Fruit fly (Drosophila melanogaster) whole organism, embryonic: Measurements from ENCODE around the gene CG3337.
A peak's percentile ranks its signal among the peaks of the same experiment; 100 is the strongest.

ENCODE experiments used
- Aef1 ChIP-seq: fragments of 200-800 bp; sonication (Bioruptor generic); IDR thresholded peaks from 3 replicates; pipeline ENCODE4 v1.3.6; 2022; ENCODE audit warnings: missing biosample characterization, missing genetic modification characterization
- Atf6 ChIP-seq: fragments of 200-800 bp; sonication (Bioruptor generic); IDR thresholded peaks from 2 replicates; pipeline ENCODE4 v1.3.6; 2022; ENCODE audit warnings: missing biosample characterization, missing genetic modification characterization
- B-H1 ChIP-seq: fragments of 200-800 bp; sonication (Bioruptor generic); IDR thresholded peaks from 3 replicates; pipeline ENCODE4 v1.3.6; 2022; ENCODE audit warnings: missing biosample characterization, missing genetic modification characterization
- CG12071 ChIP-seq: fragments of 200-800 bp; sonication (Bioruptor generic); optimal IDR thresholded peaks from 3 replicates; lab custom pipeline; 2018; ENCODE audit warnings: missing biosample characterization, mild to moderate bottlenecking, missing genetic modification characterization
- CG14710 ChIP-seq: fragments of 200-800 bp; sonication (Bioruptor generic); optimal IDR thresholded peaks from 3 replicates; lab custom pipeline; 2019; ENCODE audit warnings: missing biosample characterization, mild to moderate bottlenecking, missing genetic modification characterization, moderate library complexity
- CG14860 ChIP-seq: fragments of 200-800 bp; sonication (Bioruptor generic); IDR thresholded peaks from 3 replicates; pipeline ENCODE4 v1.3.6; 2022; ENCODE audit warnings: missing biosample characterization, missing genetic modification characterization; ENCODE audit not compliant: partially characterized antibody
- CG15073 ChIP-seq: fragments of 200-800 bp; sonication (Bioruptor generic); optimal IDR thresholded peaks from 2 replicates; lab custom pipeline; 2016; ENCODE audit warnings: missing biosample characterization, missing genetic modification characterization
- CG1529 ChIP-seq: fragments of 200-800 bp; sonication (Bioruptor generic); optimal IDR thresholded peaks from 3 replicates; lab custom pipeline; 2018; ENCODE audit warnings: missing biosample characterization, missing genetic modification characterization
- CG15479 ChIP-seq: fragments of 200-800 bp; sonication (Bioruptor generic); optimal IDR thresholded peaks from 3 replicates; lab custom pipeline; 2019; ENCODE audit warnings: missing biosample characterization, mild to moderate bottlenecking, missing genetic modification characterization, moderate library complexity
- CG15696 ChIP-seq: fragments of 200-800 bp; sonication (Bioruptor generic); optimal IDR thresholded peaks from 2 replicates; lab custom pipeline; 2019; ENCODE audit warnings: missing biosample characterization, mild to moderate bottlenecking, missing genetic modification characterization, moderate library complexity
- CG17186 ChIP-seq: fragments of 200-800 bp; sonication (Bioruptor generic); optimal IDR thresholded peaks from 3 replicates; lab custom pipeline; 2017; ENCODE audit warnings: missing biosample characterization, missing genetic modification reagents, missing genetic modification characterization
- CG17361 ChIP-seq: fragments of 200-800 bp; sonication (Bioruptor generic); IDR thresholded peaks from 3 replicates; pipeline ENCODE4 v1.3.6; 2022; ENCODE audit warnings: missing biosample characterization, missing genetic modification characterization
- CG17612 ChIP-seq: fragments of 200-800 bp; sonication (Bioruptor generic); IDR thresholded peaks from 2 replicates; pipeline ENCODE4 v1.3.6; 2022; ENCODE audit warnings: missing biosample characterization, missing genetic modification characterization
- CG17802 ChIP-seq: fragments of 200-800 bp; sonication (Bioruptor generic); optimal IDR thresholded peaks from 2 replicates; lab custom pipeline; 2018; ENCODE audit warnings: missing biosample characterization, mild to moderate bottlenecking, missing genetic modification characterization, moderate library complexity
- CG17912 ChIP-seq: fragments of 200-800 bp; sonication (Bioruptor generic); optimal IDR thresholded peaks from 2 replicates; lab custom pipeline; 2018; ENCODE audit warnings: missing biosample characterization, mild to moderate bottlenecking, missing genetic modification characterization
- CG2199 ChIP-seq: fragments of 200-800 bp; sonication (Bioruptor generic); IDR thresholded peaks from 3 replicates; pipeline ENCODE4 v1.3.6; 2022; ENCODE audit warnings: missing biosample characterization, missing genetic modification characterization
- CG2678 ChIP-seq: fragments of 200-800 bp; sonication (Bioruptor generic); optimal IDR thresholded peaks from 3 replicates; lab custom pipeline; 2019; ENCODE audit warnings: missing biosample characterization, mild to moderate bottlenecking, missing genetic modification characterization, moderate library complexity
- CG30020 ChIP-seq: fragments of 200-800 bp; optimal IDR thresholded peaks from 2 replicates; lab custom pipeline; 2019; ENCODE audit warnings: missing biosample characterization, mild to moderate bottlenecking, missing genetic modification characterization, moderate library complexity
- CG31388 ChIP-seq: fragments of 200-800 bp; sonication (Bioruptor generic); optimal IDR thresholded peaks from 2 replicates; lab custom pipeline; 2016; ENCODE audit warnings: missing biosample characterization, missing genetic modification characterization
- CG32772 ChIP-seq: fragments of 200-800 bp; sonication (Bioruptor generic); IDR thresholded peaks from 2 replicates; pipeline ENCODE4 v1.3.6; 2022; ENCODE audit warnings: missing biosample characterization, missing genetic modification characterization
- CG3407 ChIP-seq: fragments of 200-800 bp; sonication (Bioruptor generic); optimal IDR thresholded peaks from 2 replicates; lab custom pipeline; 2018; ENCODE audit warnings: missing biosample characterization, mild to moderate bottlenecking, missing genetic modification characterization
- CG34376 ChIP-seq: fragments of 200-800 bp; sonication (Bioruptor generic); optimal IDR thresholded peaks from 2 replicates; lab custom pipeline; 2018; ENCODE audit warnings: missing biosample characterization, mild to moderate bottlenecking, missing genetic modification characterization
- CG3838 ChIP-seq: fragments of 200-800 bp; sonication (Bioruptor generic); optimal IDR thresholded peaks from 3 replicates; lab custom pipeline; 2016; ENCODE audit warnings: missing biosample characterization, missing genetic modification characterization
- CG4404 ChIP-seq: fragments of 200-800 bp; sonication (Bioruptor generic); IDR thresholded peaks from 2 replicates; pipeline ENCODE4 v1.3.6; 2022; ENCODE audit warnings: missing biosample characterization, missing genetic modification characterization
- CG6175 ChIP-seq: fragments of 200-800 bp; sonication (Bioruptor generic); IDR thresholded peaks from 3 replicates; pipeline ENCODE4 v1.3.6; 2022; ENCODE audit warnings: missing biosample characterization, missing genetic modification characterization
- CG7745 ChIP-seq: fragments of 200-800 bp; sonication (Bioruptor generic); optimal IDR thresholded peaks from 2 replicates; lab custom pipeline; 2018; ENCODE audit warnings: missing biosample characterization, mild to moderate bottlenecking, missing genetic modification characterization, moderate library complexity
- CG7928 ChIP-seq: fragments of 200-800 bp; sonication (Bioruptor generic); optimal IDR thresholded peaks from 2 replicates; lab custom pipeline; 2017; ENCODE audit warnings: missing biosample characterization, mild to moderate bottlenecking, missing genetic modification characterization
- CG9215 ChIP-seq: fragments of 200-800 bp; sonication (Bioruptor generic); IDR thresholded peaks from 2 replicates; pipeline ENCODE4 v1.3.6; 2022; ENCODE audit warnings: missing biosample characterization, missing genetic modification characterization
- CG9437 ChIP-seq: fragments of 200-800 bp; sonication (Bioruptor generic); optimal IDR thresholded peaks from 2 replicates; lab custom pipeline; 2018; ENCODE audit warnings: missing biosample characterization, mild to moderate bottlenecking, missing genetic modification characterization
- CTCF ChIP-seq: fragments of 200-800 bp; sonication (Bioruptor generic); optimal IDR thresholded peaks from 2 replicates; lab custom pipeline; 2017; ENCODE audit warnings: missing biosample characterization, mild to moderate bottlenecking, missing genetic modification characterization, moderate library complexity
- Chrac-16 ChIP-seq: fragments of 200-800 bp; sonication (Bioruptor generic); optimal IDR thresholded peaks from 3 replicates; lab custom pipeline; 2016; ENCODE audit warnings: missing biosample characterization, missing genetic modification characterization
- CoRest ChIP-seq: fragments of 200-800 bp; sonication (Bioruptor generic); optimal IDR thresholded peaks from 3 replicates; lab custom pipeline; 2018; ENCODE audit warnings: missing biosample characterization, mild to moderate bottlenecking, missing genetic modification characterization, moderate library complexity
- Dad ChIP-seq: fragments of 200-800 bp; sonication (Bioruptor generic); optimal IDR thresholded peaks from 3 replicates; lab custom pipeline; 2016; ENCODE audit warnings: missing biosample characterization, missing genetic modification characterization
- Doc2 ChIP-seq: fragments of 200-800 bp; sonication (Bioruptor generic); IDR thresholded peaks from 2 replicates; pipeline ENCODE4 v1.3.6; 2022; ENCODE audit warnings: missing biosample characterization, missing genetic modification characterization
- Fer2 ChIP-seq: fragments of 200-800 bp; sonication (Bioruptor generic); optimal IDR thresholded peaks from 2 replicates; lab custom pipeline; 2018; ENCODE audit warnings: missing biosample characterization, mild to moderate bottlenecking, missing genetic modification characterization, moderate library complexity
- Hr39 ChIP-seq: fragments of >200 bp; optimal IDR thresholded peaks from 2 replicates; lab custom pipeline; 2017
- Lhr ChIP-seq: fragments of 200-800 bp; sonication (Bioruptor generic); optimal IDR thresholded peaks from 3 replicates; lab custom pipeline; 2017; ENCODE audit warnings: mild to moderate bottlenecking, missing biosample characterization, missing genetic modification reagents, missing genetic modification characterization
- Lpt ChIP-seq: fragments of >200 bp; optimal IDR thresholded peaks from 2 replicates; lab custom pipeline; 2018; ENCODE audit warnings: missing biosample characterization, missing genetic modification characterization
- Meics ChIP-seq: fragments of 200-800 bp; sonication (Bioruptor generic); optimal IDR thresholded peaks from 2 replicates; lab custom pipeline; 2017; ENCODE audit warnings: missing biosample characterization, mild to moderate bottlenecking, missing genetic modification characterization
- Neu2 ChIP-seq: fragments of 200-800 bp; sonication (Bioruptor generic); optimal IDR thresholded peaks from 3 replicates; lab custom pipeline; 2016; ENCODE audit warnings: missing biosample characterization, missing genetic modification characterization, borderline replicate concordance
- Sry-δ ChIP-seq: fragments of 200-800 bp; sonication (Bioruptor generic); optimal IDR thresholded peaks from 2 replicates; lab custom pipeline; 2016; ENCODE audit warnings: missing biosample characterization, missing genetic modification characterization
- Usf ChIP-seq: fragments of 200-800 bp; sonication (Bioruptor generic); optimal IDR thresholded peaks from 2 replicates; lab custom pipeline; 2017; ENCODE audit warnings: missing genotype, missing biosample characterization, missing genetic modification characterization
- dan ChIP-seq: fragments of 200-800 bp; sonication (Bioruptor generic); IDR thresholded peaks from 2 replicates; pipeline ENCODE4 v1.3.6; 2022; ENCODE audit warnings: missing biosample characterization, missing genetic modification characterization
- dimm ChIP-seq: fragments of 200-800 bp; sonication (Bioruptor generic); IDR thresholded peaks from 2 replicates; pipeline ENCODE4 v1.3.6; 2022; ENCODE audit warnings: missing biosample characterization, missing genetic modification characterization
- esg ChIP-seq: fragments of 200-800 bp; sonication (Bioruptor generic); conservative IDR thresholded peaks from 2 replicates; pipeline ENCODE4 v1.3.6; 2022; ENCODE audit warnings: missing biosample characterization, missing genetic modification characterization
- gcm ChIP-seq: fragments of 200-800 bp; sonication (Bioruptor generic); optimal IDR thresholded peaks from 2 replicates; lab custom pipeline; 2019; ENCODE audit warnings: missing biosample characterization, mild to moderate bottlenecking, missing genetic modification characterization, moderate library complexity
- kay ChIP-seq: fragments of 200-800 bp; sonication (Bioruptor generic); optimal IDR thresholded peaks from 2 replicates; lab custom pipeline; 2016; ENCODE audit warnings: missing biosample characterization, missing genetic modification characterization
- luna ChIP-seq: fragments of 200-800 bp; sonication (Bioruptor generic); optimal IDR thresholded peaks from 2 replicates; lab custom pipeline; 2016; ENCODE audit warnings: missing biosample characterization, missing genetic modification characterization
- org-1 ChIP-seq: fragments of 200-800 bp; sonication (Bioruptor generic); optimal IDR thresholded peaks from 2 replicates; lab custom pipeline; 2017; ENCODE audit warnings: missing biosample characterization, missing genetic modification characterization
- rib ChIP-seq: fragments of 200-800 bp; sonication (Bioruptor generic); IDR thresholded peaks from 2 replicates; pipeline ENCODE4 v1.3.6; 2022; ENCODE audit warnings: missing biosample characterization, missing genetic modification characterization
- usp ChIP-seq: fragments of >200 bp; optimal IDR thresholded peaks from 2 replicates; lab custom pipeline; 2017; ENCODE audit warnings: missing biosample characterization, missing genetic modification characterization
- zfh2 ChIP-seq: fragments of 200-800 bp; sonication (Bioruptor generic); optimal IDR thresholded peaks from 2 replicates; lab custom pipeline; 2016; ENCODE audit warnings: missing biosample characterization, missing genetic modification characterization

Gene CG3337

DNA sequence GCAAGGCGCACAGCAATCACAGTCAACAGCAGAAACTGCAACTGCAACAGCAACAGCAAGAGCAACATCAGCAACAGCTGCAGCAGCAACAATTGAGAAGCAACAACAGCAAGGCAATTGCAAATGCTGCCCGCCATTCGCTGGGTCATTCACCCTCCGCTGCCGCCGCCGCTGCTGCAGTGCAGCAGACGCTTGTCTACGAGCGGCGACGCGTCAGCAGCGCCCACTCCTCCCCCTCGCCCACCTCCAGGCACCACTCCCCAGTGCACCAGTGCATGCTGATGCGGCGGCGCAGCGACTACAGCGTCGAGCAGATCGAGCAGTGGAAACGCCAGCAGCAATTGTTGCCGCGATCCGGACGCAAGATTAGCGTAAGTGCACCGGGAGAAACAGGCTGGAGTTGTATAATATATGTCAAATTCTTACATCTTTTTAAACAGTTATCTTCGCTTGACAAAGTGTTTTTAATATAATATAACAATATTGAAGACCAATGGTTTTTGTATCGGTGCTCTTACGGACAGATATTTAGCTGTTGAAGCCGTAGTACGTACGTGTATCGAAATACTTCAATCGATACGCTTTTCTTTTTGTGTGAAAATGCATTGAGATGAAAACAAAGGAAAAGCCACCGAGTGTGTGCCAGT lies 17.6 kb downstream of the CG3337 start (continued):
- TF ChIP-seq Aef1 (GFP tag; lab: Robert Waterston, UW) (peak; percentile 19; the same call in 1 of the 3 replicates), CoRest (tag; lab: Kevin White, UChicago) (no peak), CG17802 (tag; lab: Kevin White, UChicago) (peak; percentile 30), dimm (GFP tag; lab: Robert Waterston, UW) (no peak), CG15073 (GFP tag; lab: Kevin White, UChicago) (no peak), dan (no peak), Fer2 (tag; lab: Kevin White, UChicago) (no peak), CG9215 (GFP tag; lab: Robert Waterston, UW) (no peak), CTCF (GFP tag; lab: Kevin White, UChicago) (peak; percentile 14), Neu2 (no peak), CG14860 (GFP tag; lab: Robert Waterston, UW) (no peak), Lhr (no peak), CG2199 (GFP tag; lab: Robert Waterston, UW) (no peak), rib (no peak), CG17186 (GFP tag; lab: Kevin White, UChicago) (no peak), CG17912 (GFP tag; lab: Kevin White, UChicago) (no peak), CG9437 (GFP tag; lab: Kevin White, UChicago) (peak; percentile 51), Doc2 (no peak), CG3838 (GFP tag; lab: Kevin White, UChicago) (no peak), CG1529 (GFP tag; lab: Kevin White, UChicago) (peak; percentile 32), Meics (no peak), gcm (GFP tag; lab: Kevin White, UChicago) (no peak), CG14710 (tag; lab: Kevin White, UChicago) (peak; percentile 45), CG7928 (no peak), esg (GFP tag; lab: Robert Waterston, UW) (no peak; the same call in 1 of the 2 replicates), Atf6 (GFP tag; lab: Robert Waterston, UW) (no peak), CG4404 (GFP tag; lab: Robert Waterston, UW) (no peak), Hr39 (lab: Kevin White, UChicago) (no peak), CG31388 (GFP tag; lab: Kevin White, UChicago) (no peak), CG15479 (GFP tag; lab: Kevin White, UChicago) (no peak), kay (GFP tag; lab: Kevin White, UChicago) (no peak), Sry-δ (no peak), org-1 (no peak), CG12071 (no peak), CG6175 (GFP tag; lab: Robert Waterston, UW) (no peak), CG30020 (tag; lab: Kevin White, UChicago) (no peak), CG32772 (GFP tag; lab: Robert Waterston, UW) (peak; percentile 53; the same call in 1 of the 2 replicates), CG15696 (no peak), CG3407 (GFP tag; lab: Kevin White, UChicago) (peak; percentile 3), Chrac-16 (GFP tag; lab: Kevin White, UChicago) (peak; percentile 13), CG2678 (peak; percentile 46), CG7745 (tag; lab: Kevin White, UChicago) (no peak), zfh2 (GFP tag; lab: Kevin White, UChicago) (no peak), B-H1 (GFP tag; lab: Robert Waterston, UW) (peak; percentile 18; the same call in 1 of the 3 replicates), CG17612 (GFP tag; lab: Robert Waterston, UW) (no peak), Lpt (no peak), luna (GFP tag; lab: Kevin White, UChicago) (no peak), Dad (GFP tag; lab: Kevin White, UChicago) (no peak), usp (no peak), CG17361 (peak; percentile 78), CG34376 (GFP tag; lab: Kevin White, UChicago) (no peak), Usf (GFP tag; lab: Kevin White, UChicago) (no peak)
